Fruit fly (Drosophila melanogaster) whole organism, embryonic: ENCODE data around the gene Srg3.

Source experiments
- Ada2b ChIP-seq: fragments of 200-800 bp; sonication (Bioruptor generic); IDR thresholded peaks from 2 replicates; pipeline ENCODE4 v1.3.6; 2022; ENCODE audit warnings: missing biosample characterization, missing genetic modification characterization
- BtbVII ChIP-seq: fragments of 200-800 bp; sonication (Bioruptor generic); optimal IDR thresholded peaks from 3 replicates; lab custom pipeline; 2017; ENCODE audit warnings: missing biosample characterization, mild to moderate bottlenecking, missing genetic modification characterization
- CG10209 ChIP-seq: fragments of 200-800 bp; sonication (Bioruptor generic); optimal IDR thresholded peaks from 3 replicates; lab custom pipeline; 2017; ENCODE audit warnings: missing biosample characterization, mild to moderate bottlenecking, missing genetic modification characterization, missing genetic modification reagents
- CG10959 ChIP-seq: fragments of 200-800 bp; sonication (Bioruptor generic); IDR thresholded peaks from 2 replicates; pipeline ENCODE4 v1.3.6; 2022; ENCODE audit warnings: missing biosample characterization, missing genetic modification characterization
- CG11247 ChIP-seq: fragments of 200-800 bp; sonication (Bioruptor generic); IDR thresholded peaks from 2 replicates; pipeline ENCODE4 v1.3.6; 2022; ENCODE audit warnings: missing biosample characterization, missing genetic modification characterization
- CG11398 ChIP-seq: fragments of 200-800 bp; sonication (Bioruptor generic); optimal IDR thresholded peaks from 2 replicates; lab custom pipeline; 2016; ENCODE audit warnings: missing biosample characterization, missing genetic modification characterization
- CG11504 ChIP-seq: fragments of 200-800 bp; sonication (Bioruptor generic); optimal IDR thresholded peaks from 3 replicates; lab custom pipeline; 2019; ENCODE audit warnings: missing biosample characterization, mild to moderate bottlenecking, missing genetic modification characterization, moderate library complexity
- CG12942 ChIP-seq: fragments of 200-800 bp; sonication (Bioruptor generic); optimal IDR thresholded peaks from 3 replicates; lab custom pipeline; 2016; ENCODE audit warnings: missing biosample characterization, missing genetic modification characterization
- CG14014 ChIP-seq: fragments of 200-800 bp; sonication (Bioruptor generic); IDR thresholded peaks from 2 replicates; pipeline ENCODE4 v1.3.6; 2022; ENCODE audit warnings: missing biosample characterization, missing genetic modification characterization
- CG18011 ChIP-seq: fragments of 200-800 bp; sonication (Bioruptor generic); optimal IDR thresholded peaks from 2 replicates; lab custom pipeline; 2017; ENCODE audit warnings: missing biosample characterization, missing genetic modification characterization, mild to moderate bottlenecking, moderate library complexity, missing genotype
- CG33213 ChIP-seq: fragments of 200-800 bp; sonication (Bioruptor generic); optimal IDR thresholded peaks from 3 replicates; lab custom pipeline; 2016; ENCODE audit warnings: missing biosample characterization, missing genetic modification characterization
- CG34376 ChIP-seq: fragments of 200-800 bp; sonication (Bioruptor generic); optimal IDR thresholded peaks from 2 replicates; lab custom pipeline; 2018; ENCODE audit warnings: missing biosample characterization, mild to moderate bottlenecking, missing genetic modification characterization
- CG43689 ChIP-seq: fragments of 200-800 bp; sonication (Bioruptor generic); IDR thresholded peaks from 2 replicates; pipeline ENCODE4 v1.3.6; 2022; ENCODE audit warnings: missing biosample characterization, missing genetic modification characterization
- CG6272 ChIP-seq: fragments of 200-800 bp; sonication (Bioruptor generic); IDR thresholded peaks from 2 replicates; pipeline ENCODE4 v1.3.6; 2022; ENCODE audit warnings: missing biosample characterization, missing genetic modification characterization
- CG8290 ChIP-seq, 3 experiments: fragments of 200-800 bp; sonication (Bioruptor generic); optimal IDR thresholded peaks; 2 replicates each; lab custom pipeline; 2016 to 2019; ENCODE audit warnings: missing biosample characterization in 3 of 3, missing genetic modification characterization in 3 of 3, mild to moderate bottlenecking in 2 of 3, moderate library complexity in 1 of 3
- CG9932 ChIP-seq: fragments of 200-800 bp; sonication (Bioruptor generic); IDR thresholded peaks from 2 replicates; pipeline ENCODE4 v1.3.6; 2022; ENCODE audit warnings: missing biosample characterization, missing genetic modification characterization
- CTCF ChIP-seq: fragments of 200-800 bp; sonication (Bioruptor generic); optimal IDR thresholded peaks from 2 replicates; lab custom pipeline; 2017; ENCODE audit warnings: missing biosample characterization, mild to moderate bottlenecking, missing genetic modification characterization, moderate library complexity
- Dek ChIP-seq: fragments of 200-800 bp; sonication (Bioruptor generic); optimal IDR thresholded peaks from 3 replicates; lab custom pipeline; 2019; ENCODE audit warnings: missing biosample characterization, mild to moderate bottlenecking, missing genetic modification characterization, moderate library complexity
- Dll ChIP-seq: fragments of 200-800 bp; sonication (Bioruptor generic); IDR thresholded peaks from 4 replicates; pipeline ENCODE4 v1.3.6; 2022; ENCODE audit warnings: missing biosample characterization, missing genetic modification characterization; ENCODE audit not compliant: partially characterized antibody
- Elba2 ChIP-seq: fragments of 200-800 bp; sonication (Bioruptor generic); optimal IDR thresholded peaks from 3 replicates; lab custom pipeline; 2016; ENCODE audit warnings: missing biosample characterization, missing genetic modification characterization
- Fer1 ChIP-seq: fragments of 200-800 bp; sonication (Bioruptor generic); optimal IDR thresholded peaks from 2 replicates; lab custom pipeline; 2017; ENCODE audit warnings: missing biosample characterization, mild to moderate bottlenecking, missing genetic modification characterization
- H2.0 ChIP-seq: fragments of 200-800 bp; sonication (Bioruptor generic); IDR thresholded peaks from 2 replicates; pipeline ENCODE4 v1.3.6; 2022; ENCODE audit warnings: missing biosample characterization, missing genetic modification characterization
- HLHmδ ChIP-seq: fragments of 200-800 bp; sonication (Bioruptor generic); optimal IDR thresholded peaks from 2 replicates; lab custom pipeline; 2018; ENCODE audit warnings: missing biosample characterization, mild to moderate bottlenecking, missing genetic modification characterization, moderate library complexity
- Med ChIP-seq: fragments of 200-800 bp; sonication (Bioruptor generic); peaks from one replicate; lab custom pipeline; 2016; ENCODE audit warnings: missing biosample characterization, missing genetic modification characterization, mild to moderate bottlenecking, inconsistent platforms, moderate library complexity
- Oaz ChIP-seq: fragments of 200-800 bp; sonication (Bioruptor generic); IDR thresholded peaks from 2 replicates; pipeline ENCODE4 v1.3.6; 2022; ENCODE audit warnings: missing biosample characterization, missing genetic modification characterization
- Rfx ChIP-seq: fragments of 200-800 bp; sonication (Bioruptor generic); IDR thresholded peaks from 2 replicates; pipeline ENCODE4 v1.3.6; 2022; ENCODE audit warnings: missing biosample characterization, missing genetic modification characterization
- Rx ChIP-seq: fragments of 200-800 bp; sonication (Bioruptor generic); IDR thresholded peaks from 2 replicates; pipeline ENCODE4 v1.3.6; 2022; ENCODE audit warnings: missing biosample characterization, missing genetic modification characterization
- Sox100B ChIP-seq: fragments of 200-800 bp; sonication (Bioruptor generic); optimal IDR thresholded peaks from 3 replicates; lab custom pipeline; 2018; ENCODE audit warnings: missing biosample characterization, mild to moderate bottlenecking, missing genetic modification characterization
- Vsx1 ChIP-seq: fragments of 200-800 bp; sonication (Bioruptor generic); optimal IDR thresholded peaks from 2 replicates; lab custom pipeline; 2017; ENCODE audit warnings: missing biosample characterization, mild to moderate bottlenecking, missing genetic modification characterization, missing genetic modification reagents
- Xrp1 ChIP-seq: fragments of 200-800 bp; sonication (Bioruptor generic); IDR thresholded peaks from 2 replicates; pipeline ENCODE4 v1.3.6; 2022; ENCODE audit warnings: missing biosample characterization, missing genetic modification characterization
- abd-A ChIP-seq: fragments of 200-800 bp; sonication (Bioruptor generic); optimal IDR thresholded peaks from 3 replicates; lab custom pipeline; 2019; ENCODE audit warnings: missing biosample characterization, mild to moderate bottlenecking, missing genetic modification characterization, moderate library complexity
- ems ChIP-seq: fragments of 200-800 bp; sonication (Bioruptor generic); optimal IDR thresholded peaks from 3 replicates; lab custom pipeline; 2016; ENCODE audit warnings: missing biosample characterization, missing genetic modification characterization
- esg ChIP-seq: fragments of 200-800 bp; sonication (Bioruptor generic); conservative IDR thresholded peaks from 2 replicates; pipeline ENCODE4 v1.3.6; 2022; ENCODE audit warnings: missing biosample characterization, missing genetic modification characterization
- exex ChIP-seq: fragments of 200-800 bp; sonication (Bioruptor generic); optimal IDR thresholded peaks from 4 replicates; lab custom pipeline; 2018; ENCODE audit warnings: missing biosample characterization, mild to moderate bottlenecking, missing genetic modification characterization, moderate library complexity
- eyg ChIP-seq: fragments of 200-800 bp; sonication (Bioruptor generic); optimal IDR thresholded peaks from 3 replicates; lab custom pipeline; 2016; ENCODE audit warnings: missing biosample characterization, missing genetic modification characterization
- hkb ChIP-seq, 2 experiments: fragments of 200-800 bp in 1 of 2; fragments of >200 bp in 1 of 2; sonication (Bioruptor generic) in 1 of 2; IDR thresholded peaks in 1 of 2; optimal IDR thresholded peaks in 1 of 2; 2 replicates each; pipeline versions ENCODE4 v1.3.6 to Lab custom; 2017 to 2022; ENCODE audit warnings: missing biosample characterization in 1 of 2, missing genetic modification characterization in 1 of 2
- odd ChIP-seq: fragments of 200-800 bp; sonication (Bioruptor generic); optimal IDR thresholded peaks from 2 replicates; lab custom pipeline; 2017; ENCODE audit warnings: missing biosample characterization, mild to moderate bottlenecking, missing genetic modification characterization
- p53 ChIP-seq: fragments of 200-800 bp; sonication (Bioruptor generic); optimal IDR thresholded peaks from 2 replicates; lab custom pipeline; 2016; ENCODE audit warnings: missing biosample characterization, missing genetic modification characterization
- pan ChIP-seq, 4 experiments: fragments of >200 bp in 3 of 4; fragments of 200-800 bp in 1 of 4; sonication (Bioruptor generic) in 1 of 4; optimal IDR thresholded peaks in 3 of 4; IDR thresholded peaks in 1 of 4; 2 replicates each; pipeline versions ENCODE4 v1.3.6 to Lab custom; 2017 to 2022; ENCODE audit warnings: missing biosample characterization in 2 of 4, missing genetic modification characterization in 2 of 4, mixed read lengths in 1 of 4
- pita ChIP-seq: fragments of 200-800 bp; sonication (Bioruptor generic); optimal IDR thresholded peaks from 2 replicates; lab custom pipeline; 2017; ENCODE audit warnings: missing biosample characterization, mild to moderate bottlenecking, missing genetic modification characterization
- row ChIP-seq: fragments of 200-800 bp; sonication (Bioruptor generic); IDR thresholded peaks from 3 replicates; pipeline ENCODE4 v1.3.6; 2022; ENCODE audit warnings: missing biosample characterization, missing genetic modification characterization
- slbo ChIP-seq: fragments of 200-800 bp; sonication (Bioruptor generic); IDR thresholded peaks from 2 replicates; pipeline ENCODE4 v1.3.6; 2022; ENCODE audit warnings: missing biosample characterization, missing genetic modification characterization
- toy ChIP-seq: fragments of 200-800 bp; sonication (Bioruptor generic); IDR thresholded peaks from 2 replicates; pipeline ENCODE4 v1.3.6; 2022; ENCODE audit warnings: missing biosample characterization, missing genetic modification characterization

Gene Srg3

DNA sequence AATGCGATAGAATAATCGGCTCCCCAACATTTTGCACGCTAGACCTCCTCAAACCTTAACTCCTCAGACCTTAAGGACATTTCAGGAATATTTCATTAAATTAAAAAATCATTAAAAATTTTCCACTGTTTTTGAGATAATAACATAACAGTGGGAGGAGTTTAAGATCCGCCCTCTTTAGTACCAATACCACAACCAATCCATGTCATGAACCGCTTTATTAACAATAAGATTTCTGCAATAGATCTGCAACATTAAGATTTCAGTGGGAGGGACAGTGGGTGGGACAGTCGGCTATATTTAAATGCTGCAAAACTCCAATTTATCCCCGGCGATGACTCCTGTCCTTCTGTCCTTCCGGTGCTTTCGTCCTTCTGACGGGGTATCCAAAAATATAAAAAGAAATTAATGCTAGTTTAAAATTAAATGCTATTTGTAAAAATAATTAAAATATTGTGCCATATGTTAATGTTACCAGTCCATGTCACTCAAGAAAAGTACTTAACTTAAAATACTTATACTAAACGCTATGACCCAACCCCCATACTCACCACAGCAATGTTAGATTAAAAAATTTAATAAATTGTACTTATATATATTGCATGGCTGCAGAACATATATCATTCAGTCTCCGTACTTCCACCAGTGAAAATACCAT, at the start of gene Srg3:
Gene Srg3, plus strand, starts transcription at position 608 of the 658 bp plus-strand sequence.
- TF ChIP-seq CTCF (peak; percentile 1), CG8290 (GFP tag; optimal IDR thresholded peaks at IDR 0.05; lab: Kevin White, UChicago) (no peak), CG8290 (tag; optimal IDR thresholded peaks at IDR 0.05; lab: Kevin White, UChicago) (peak in 1 of 2 experiments; percentile 43), row (peak; percentile 7), CG11398 (GFP tag; lab: Kevin White, UChicago) (no peak), CG43689 (GFP tag; lab: Robert Waterston, UW) (no peak), CG33213 (GFP tag; lab: Kevin White, UChicago) (no peak), toy (no peak), CG6272 (GFP tag; lab: Robert Waterston, UW) (no peak), CG10959 (GFP tag; lab: Robert Waterston, UW) (no peak), Dek (tag; lab: Kevin White, UChicago) (no peak), slbo (GFP tag; lab: Robert Waterston, UW) (peak; percentile 60), HLHmδ (no peak), CG14014 (0 out of 2 replicates have a peak, but pooled peaks have one; percentile 6), BtbVII (GFP tag; lab: Kevin White, UChicago) (no peak), pita (GFP tag; lab: Kevin White, UChicago) (peak; percentile 20), CG12942 (GFP tag; lab: Kevin White, UChicago) (no peak), abd-A (tag; lab: Kevin White, UChicago) (no peak), H2.0 (peak; percentile 19; the same call in 1 of the 2 replicates), esg (peak; percentile 11; the same call in 1 of the 2 replicates), Elba2 (GFP tag; lab: Kevin White, UChicago) (peak; percentile 86), pan (optimal IDR thresholded peaks at IDR 0.05; lab: Kevin White, UChicago) (no peak), pan (GFP tag; optimal IDR thresholded peaks at IDR 0.05 in 1 of 2, IDR thresholded peaks at IDR 0.05 in 1 of 2) (no peak), eyg (GFP tag; lab: Kevin White, UChicago) (no peak), CG11504 (peak; percentile 6), Rfx (GFP tag; lab: Robert Waterston, UW) (0 out of 2 replicates have a peak, but pooled peaks have one; percentile 4), hkb (optimal IDR thresholded peaks at IDR 0.05; lab: Kevin White, UChicago) (peak; percentile 53), hkb (GFP tag; IDR thresholded peaks at IDR 0.05; lab: Robert Waterston, UW) (0 out of 2 replicates have a peak, but pooled peaks have one; percentile 6), Xrp1 (no peak), CG9932 (GFP tag; lab: Robert Waterston, UW) (peak; percentile 47), Dll (GFP tag; lab: Robert Waterston, UW) (no peak), ems (peak; percentile 6), Med (GFP tag; lab: Kevin White, UChicago) (peak; percentile 43), CG11247 (GFP tag; lab: Robert Waterston, UW) (no peak), p53 (GFP tag; lab: Kevin White, UChicago) (no peak), Oaz (GFP tag; lab: Robert Waterston, UW) (0 out of 2 replicates have a peak, but pooled peaks have one; percentile 12), odd (GFP tag; lab: Kevin White, UChicago) (peak; percentile 26), Fer1 (GFP tag; lab: Kevin White, UChicago) (no peak), CG10209 (GFP tag; lab: Kevin White, UChicago) (no peak), CG18011 (peak; percentile 13)
- TF ChIP-seq, all 482 proteins: peak for 18

DNA sequence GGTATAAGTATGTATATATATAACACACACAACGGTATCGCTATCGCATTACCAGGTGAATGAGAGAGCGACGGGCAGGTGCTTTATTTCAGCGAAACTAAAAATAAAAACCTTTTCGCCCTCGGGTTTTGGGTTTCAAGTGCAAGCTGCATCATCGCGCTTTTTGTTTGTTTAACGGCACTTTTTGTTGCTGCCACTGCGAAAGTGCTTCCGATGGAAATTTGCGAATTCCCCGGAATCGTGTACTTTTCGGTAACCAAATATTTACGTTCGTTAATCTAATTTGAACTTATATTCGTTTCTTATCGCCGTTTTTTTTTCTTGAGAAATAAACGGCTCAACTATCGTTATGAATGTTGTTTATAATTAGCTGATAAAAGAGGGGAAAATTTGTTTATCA, 47.0 kb upstream of the Srg3 start:
- TF ChIP-seq Rx (no peak), exex (tag; lab: Kevin White, UChicago) (peak; percentile 82), Sox100B (GFP tag; lab: Kevin White, UChicago) (no peak), CG43689 (GFP tag; lab: Robert Waterston, UW) (no peak), Vsx1 (GFP tag; lab: Kevin White, UChicago) (peak; percentile 38), CG34376 (GFP tag; lab: Kevin White, UChicago) (peak; percentile 18), Ada2b (GFP tag; lab: Robert Waterston, UW) (no peak)
- TF ChIP-seq, all 482 proteins: peak for 3
